Worm (Caenorhabditis elegans) whole organism, mixed stage, embryonic: ENCODE results near the gene C54C6.4.

Source experiments
- drap-1 ChIP-seq: fragments of 200-800 bp; sonication (Bioruptor generic); optimal IDR thresholded peaks from 3 replicates; lab custom pipeline; 2018; ENCODE audit warnings: mild to moderate bottlenecking, missing genetic modification characterization, missing compliant biosample characterization
- elt-1 ChIP-seq: sonication (generic microtip); optimal IDR thresholded peaks from 2 replicates; lab custom pipeline; 2017; ENCODE audit warnings: missing genetic modification characterization, mild to moderate bottlenecking, missing compliant biosample characterization, antibody characterized with exemption, moderate library complexity, borderline replicate concordance; ENCODE audit not compliant: insufficient read depth
- elt-3 ChIP-seq: fragments of 150-350 bp; optimal IDR thresholded peaks from 2 replicates; lab custom pipeline; 2014; ENCODE audit warnings: missing biosample characterization, missing genetic modification characterization
- pha-4 ChIP-seq: fragments of 150-350 bp; optimal IDR thresholded peaks from 2 replicates; lab custom pipeline; 2018; ENCODE audit warnings: missing biosample characterization, missing genetic modification reagents, missing genetic modification characterization
- sptf-1 ChIP-seq: sonication (generic microtip); optimal IDR thresholded peaks from 2 replicates; lab custom pipeline; 2017; ENCODE audit warnings: mild to moderate bottlenecking, missing genetic modification characterization, moderate library complexity, missing compliant biosample characterization
- unc-62 ChIP-seq: fragments of 150-350 bp; optimal IDR thresholded peaks from 2 replicates; lab custom pipeline; 2014; ENCODE audit warnings: missing biosample characterization, missing genetic modification reagents, missing genetic modification characterization

- TF ChIP-seq pha-4 (tag; lab: Kevin White, UChicago) (no peak), unc-62 (no peak), sptf-1 (tag; lab: Kevin White, UChicago) (no peak), elt-1 (tag; lab: Kevin White, UChicago) (no peak), drap-1 (GFP tag; lab: Kevin White, UChicago) (no peak), elt-3 (tag; lab: Kevin White, UChicago) (no peak)
Observed at ce11 chrIII:3553349-3553748, at the start of gene C54C6.4.
